Worm (Caenorhabditis elegans) whole organism, L3 larva: ENCODE measurements around the gene pgph-1.

ENCODE experiments used
- R02D3.7 ChIP-seq: fragments of 150-350 bp; optimal IDR thresholded peaks from 2 replicates; lab custom pipeline; 2014; ENCODE audit warnings: missing biosample characterization, missing genetic modification characterization
- ZK546.5 ChIP-seq: sonication (generic microtip); optimal IDR thresholded peaks from 2 replicates; lab custom pipeline; 2017; ENCODE audit warnings: missing biosample characterization, missing genetic modification characterization
- ama-1 ChIP-seq: fragments of 150-350 bp; optimal IDR thresholded peaks from 2 replicates; lab custom pipeline; 2018
- ceh-28 ChIP-seq: fragments of 150-350 bp; optimal IDR thresholded peaks from 2 replicates; lab custom pipeline; 2014; ENCODE audit warnings: missing biosample characterization, missing genetic modification reagents, missing genetic modification characterization
- ceh-82 ChIP-seq: fragments of 150-350 bp; optimal IDR thresholded peaks from 2 replicates; lab custom pipeline; 2014; ENCODE audit warnings: missing biosample characterization, missing genetic modification characterization
- daf-12 ChIP-seq: fragments of 150-350 bp; optimal IDR thresholded peaks from 2 replicates; lab custom pipeline; 2014; ENCODE audit warnings: missing biosample characterization, missing genetic modification reagents, missing genetic modification characterization
- egl-27 ChIP-seq: sonication (generic microtip); optimal IDR thresholded peaks from 4 replicates; lab custom pipeline; 2017; ENCODE audit warnings: missing biosample characterization, missing genetic modification reagents, missing genetic modification characterization
- elt-2 ChIP-seq: sonication (generic microtip); optimal IDR thresholded peaks from 2 replicates; lab custom pipeline; 2016; ENCODE audit warnings: missing genetic modification reagents, mild to moderate bottlenecking, missing genetic modification characterization, missing compliant biosample characterization
- eor-1 ChIP-seq, 2 experiments: fragments of 150-350 bp; optimal IDR thresholded peaks; 2 replicates each; lab custom pipeline; 2014 to 2018; ENCODE audit warnings: missing biosample characterization in 2 of 2, missing genetic modification characterization in 2 of 2
- hmg-11 ChIP-seq: sonication (generic microtip); optimal IDR thresholded peaks from 2 replicates; lab custom pipeline; 2016; ENCODE audit warnings: missing genetic modification characterization, missing compliant biosample characterization
- jun-1 ChIP-seq: fragments of 150-350 bp; optimal IDR thresholded peaks from 2 replicates; lab custom pipeline; 2014; ENCODE audit warnings: missing biosample characterization, missing genetic modification reagents, missing genetic modification characterization
- lin-15B ChIP-seq: fragments of 150-350 bp; optimal IDR thresholded peaks from 2 replicates; lab custom pipeline; 2014; ENCODE audit warnings: missing biosample characterization, missing genetic modification characterization
- lin-39 ChIP-seq: fragments of 150-350 bp; optimal IDR thresholded peaks from 2 replicates; lab custom pipeline; 2018; ENCODE audit warnings: missing biosample characterization, missing genetic modification reagents, missing genetic modification characterization
- mdl-1 ChIP-seq: fragments of 150-350 bp; optimal IDR thresholded peaks from 2 replicates; lab custom pipeline; 2014; ENCODE audit warnings: missing biosample characterization, missing genetic modification characterization
- nfya-1 ChIP-seq: sonication (generic microtip); optimal IDR thresholded peaks from 2 replicates; lab custom pipeline; 2017; ENCODE audit warnings: missing genetic modification characterization, mild to moderate bottlenecking, missing compliant biosample characterization, antibody characterized with exemption, moderate library complexity; ENCODE audit not compliant: insufficient read depth
- nhr-12 ChIP-seq: fragments of 150-350 bp; optimal IDR thresholded peaks from 2 replicates; lab custom pipeline; 2014; ENCODE audit warnings: missing biosample characterization, missing genetic modification characterization
- nhr-23 ChIP-seq: fragments of 150-350 bp; optimal IDR thresholded peaks from 2 replicates; lab custom pipeline; 2014; ENCODE audit warnings: missing biosample characterization, missing genetic modification reagents, missing genetic modification characterization
- nhr-25 ChIP-seq: sonication (generic microtip); optimal IDR thresholded peaks from 2 replicates; lab custom pipeline; 2017; ENCODE audit warnings: missing biosample characterization, missing genetic modification characterization
- nhr-43 ChIP-seq: sonication (generic microtip); optimal IDR thresholded peaks from 2 replicates; lab custom pipeline; 2016; ENCODE audit warnings: mild to moderate bottlenecking, missing genetic modification characterization, missing compliant biosample characterization; ENCODE audit not compliant: poor library complexity, severe bottlenecking
- nhr-67 ChIP-seq: fragments of 150-350 bp; optimal IDR thresholded peaks from 2 replicates; lab custom pipeline; 2014; ENCODE audit warnings: missing biosample characterization, missing genetic modification characterization
- nhr-76 ChIP-seq: fragments of 150-350 bp; sonication (generic microtip); optimal IDR thresholded peaks from 5 replicates; lab custom pipeline; 2014; ENCODE audit warnings: missing biosample characterization, missing genetic modification characterization
- nhr-77 ChIP-seq: fragments of 150-350 bp; optimal IDR thresholded peaks from 2 replicates; lab custom pipeline; 2014; ENCODE audit warnings: missing biosample characterization, missing genetic modification characterization
- pha-4 ChIP-seq: fragments of 150-350 bp; optimal IDR thresholded peaks from 2 replicates; lab custom pipeline; 2014; ENCODE audit warnings: missing biosample characterization, missing genetic modification reagents, missing genetic modification characterization
- pqm-1 ChIP-seq: fragments of 150-350 bp; optimal IDR thresholded peaks from 2 replicates; lab custom pipeline; 2017; ENCODE audit warnings: missing biosample characterization, missing genetic modification characterization, inconsistent platforms
- sea-2 ChIP-seq: fragments of 150-350 bp; sonication (generic microtip); optimal IDR thresholded peaks from 4 replicates; lab custom pipeline; 2014; ENCODE audit warnings: missing biosample characterization, missing genetic modification reagents, missing genetic modification characterization
- skn-1 ChIP-seq: fragments of 150-350 bp; optimal IDR thresholded peaks from 2 replicates; lab custom pipeline; 2014; ENCODE audit warnings: missing biosample characterization, missing genetic modification characterization
- snpc-4 ChIP-seq: fragments of 150-350 bp; optimal IDR thresholded peaks from 2 replicates; lab custom pipeline; 2014; ENCODE audit warnings: missing biosample characterization, missing genetic modification characterization
- tbx-2 ChIP-seq: sonication (generic microtip); optimal IDR thresholded peaks from 2 replicates; lab custom pipeline; 2016; ENCODE audit warnings: mild to moderate bottlenecking, missing genetic modification characterization, missing compliant biosample characterization
- unc-62 ChIP-seq: fragments of 150-350 bp; sonication (generic microtip); optimal IDR thresholded peaks from 4 replicates; lab custom pipeline; 2014; ENCODE audit warnings: missing biosample characterization, missing genetic modification reagents, missing genetic modification characterization
- zag-1 ChIP-seq: fragments of 150-350 bp; optimal IDR thresholded peaks from 2 replicates; lab custom pipeline; 2014; ENCODE audit warnings: missing biosample characterization, missing genetic modification characterization
- ztf-11 ChIP-seq: fragments of 150-350 bp; optimal IDR thresholded peaks from 2 replicates; lab custom pipeline; 2014; ENCODE audit warnings: missing biosample characterization, missing genetic modification characterization
- ztf-4 ChIP-seq: fragments of 150-350 bp; optimal IDR thresholded peaks from 2 replicates; lab custom pipeline; 2014; ENCODE audit warnings: missing biosample characterization, missing genetic modification characterization

Gene pgph-1

DNA sequence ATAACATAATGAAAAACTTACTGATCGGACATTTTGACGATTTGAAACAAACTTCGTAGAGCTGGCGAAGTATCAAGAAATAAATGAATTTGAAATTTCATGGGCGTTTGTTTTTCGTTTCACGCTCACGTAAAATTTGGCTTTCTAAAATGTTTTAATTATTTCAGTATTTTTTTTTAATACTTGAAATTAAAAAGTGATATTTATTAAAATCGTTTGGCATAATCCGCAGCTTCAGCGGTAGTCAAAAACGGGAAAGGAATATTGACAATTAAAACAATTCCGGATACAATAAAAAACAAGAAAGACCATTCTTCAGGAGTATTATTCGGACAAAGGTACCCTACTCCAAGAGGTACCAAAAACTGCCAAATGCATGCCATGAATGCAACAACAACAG lies 29.4 kb upstream of the pgph-1 start, which contains the start of gene fbxa-183:
Gene fbxa-183, minus strand, starts transcription at position 101 of the 400 bp plus-strand sequence.
- TF ChIP-seq lin-39 (no peak), pqm-1 (tag; lab: Kevin White, UChicago) (no peak), egl-27 (tag; lab: Kevin White, UChicago) (no peak), ceh-82 (no peak), ztf-11 (no peak), unc-62 (GFP tag; lab: Kevin White, UChicago) (no peak), nfya-1 (tag; lab: Kevin White, UChicago) (no peak), sea-2 (GFP tag; lab: Kevin White, UChicago) (no peak), nhr-23 (tag; lab: Kevin White, UChicago) (no peak), ZK546.5 (tag; lab: Kevin White, UChicago) (no peak), mdl-1 (no peak), zag-1 (no peak), nhr-76 (tag; lab: Kevin White, UChicago) (no peak)
- TF ChIP-seq, all 47 proteins: peak for 0

ce11 chrV:5780713-5781360 lies 27.5 kb upstream of the pgph-1 start, which contains the start of gene F44E7.5:
F44E7.5 (minus strand) TSS chrV:5780922.
- TF ChIP-seq daf-12 (no peak), jun-1 (tag; lab: Kevin White, UChicago) (no peak), zag-1 (no peak), nfya-1 (tag; lab: Kevin White, UChicago) (peak; percentile 60), nhr-77 (tag; lab: Kevin White, UChicago) (no peak), pqm-1 (tag; lab: Kevin White, UChicago) (peak; percentile 74), nhr-12 (tag; lab: Kevin White, UChicago) (no peak), skn-1 (tag; lab: Kevin White, UChicago) (peak; percentile 32), nhr-23 (tag; lab: Kevin White, UChicago) (peak; percentile 76), R02D3.7 (tag; lab: Kevin White, UChicago) (peak; percentile 15), hmg-11 (tag; lab: Kevin White, UChicago) (peak; percentile 7), pha-4 (tag; lab: Kevin White, UChicago) (peak; percentile 71), nhr-43 (peak; percentile 5), snpc-4 (peak; percentile 34), ama-1 (lab: Kevin White, UChicago) (peak; percentile 12), sea-2 (GFP tag; lab: Kevin White, UChicago) (no peak), ztf-4 (tag; lab: Kevin White, UChicago) (no peak), lin-15B (peak; percentile 47), elt-2 (tag; lab: Kevin White, UChicago) (peak; percentile 86), tbx-2 (tag; lab: Kevin White, UChicago) (no peak), nhr-67 (no peak), nhr-25 (tag; lab: Kevin White, UChicago) (peak; percentile 71)
- TF ChIP-seq, all 47 proteins: peak for 13

ce11 chrV:5779984-5780383 lies 26.7 kb upstream of the pgph-1 start:
- TF ChIP-seq nhr-25 (tag; lab: Kevin White, UChicago): no peak
- no peak for TF ChIP-seq tbx-2 (tag; lab: Kevin White, UChicago)
- TF ChIP-seq lin-15B: no peak
- TF ChIP-seq eor-1 (tag; optimal IDR thresholded peaks at IDR 0.05; lab: Kevin White, UChicago): no peak
- TF ChIP-seq nhr-76 (tag; lab: Kevin White, UChicago): no peak
- no peak for TF ChIP-seq lin-39
- TF ChIP-seq nhr-67: no peak
- TF ChIP-seq R02D3.7 (tag; lab: Kevin White, UChicago): no peak
- no peak for TF ChIP-seq ZK546.5 (tag; lab: Kevin White, UChicago)
- TF ChIP-seq skn-1 (tag; lab: Kevin White, UChicago): no peak
- TF ChIP-seq, all 47 proteins: peak for 0

DNA sequence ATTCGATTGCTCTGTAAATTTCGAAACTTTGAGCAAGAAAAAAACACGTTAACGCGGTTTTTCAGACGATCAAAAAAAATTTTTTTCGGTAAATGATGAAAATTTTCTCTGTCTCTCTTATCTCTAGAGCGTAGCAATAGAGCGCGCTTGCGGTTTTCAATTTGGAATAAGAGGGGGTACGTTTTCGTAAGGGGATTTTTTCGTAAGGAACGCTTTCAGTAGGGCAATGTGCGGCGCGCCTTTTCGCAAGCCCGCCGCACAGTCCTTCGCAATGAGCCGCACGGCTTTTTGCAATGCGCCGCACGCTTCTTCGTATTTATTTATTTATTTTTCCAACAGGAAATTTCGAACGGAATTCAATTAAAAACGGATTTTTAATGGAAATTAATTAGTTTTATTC lies 23.6 kb upstream of the pgph-1 start, which contains the start of gene F44E7.4:
Gene F44E7.4, minus strand, starts transcription at position 13 of the 400 bp plus-strand sequence.
- TF ChIP-seq nhr-25 (tag; lab: Kevin White, UChicago): peak; percentile 16
- peak; percentile 41 for TF ChIP-seq nhr-23 (tag; lab: Kevin White, UChicago)
- TF ChIP-seq nfya-1 (tag; lab: Kevin White, UChicago): peak; percentile 58
- TF ChIP-seq lin-15B: peak; percentile 76
- peak; percentile 47 for TF ChIP-seq lin-39
- TF ChIP-seq elt-2 (tag; lab: Kevin White, UChicago): peak; percentile 21
- TF ChIP-seq ceh-28 (tag; lab: Kevin White, UChicago): peak; percentile 26
- peak; percentile 58 for TF ChIP-seq pha-4 (tag; lab: Kevin White, UChicago)
- TF ChIP-seq snpc-4: peak; percentile 20
